Worm (Caenorhabditis elegans) whole organism, L4 larva: ENCODE results near the gene spp-1.

Experiments
- Y75B8A.6 ChIP-seq: fragments of 200-800 bp; sonication (Bioruptor generic); IDR thresholded peaks from 2 replicates; pipeline ENCODE4 v1.3.6; 2022; ENCODE audit warnings: missing genetic modification reagents, missing genetic modification characterization, missing compliant biosample characterization
- ceh-28 ChIP-seq: fragments of 150-350 bp; optimal IDR thresholded peaks from 2 replicates; lab custom pipeline; 2014; ENCODE audit warnings: missing biosample characterization, missing genetic modification reagents, missing genetic modification characterization
- dpl-1 ChIP-seq: fragments of 150-350 bp; optimal IDR thresholded peaks from 2 replicates; lab custom pipeline; 2014; ENCODE audit warnings: missing biosample characterization, missing genetic modification reagents, missing genetic modification characterization
- egl-27 ChIP-seq: sonication (generic microtip); optimal IDR thresholded peaks from 3 replicates; lab custom pipeline; 2017; ENCODE audit warnings: missing biosample characterization, missing genetic modification reagents, missing genetic modification characterization
- lin-15B ChIP-seq: fragments of 150-350 bp; sonication (generic microtip); optimal IDR thresholded peaks from 3 replicates; lab custom pipeline; 2014; ENCODE audit warnings: missing biosample characterization, missing genetic modification characterization
- pha-4 ChIP-seq, 2 experiments: fragments of 150-350 bp in 1 of 2; fragments of 200-800 bp in 1 of 2; sonication (Bioruptor generic) in 1 of 2; IDR thresholded peaks in 1 of 2; optimal IDR thresholded peaks in 1 of 2; 2 replicates each; pipeline versions ENCODE4 v1.3.6 to Lab custom; 2014 to 2022; ENCODE audit warnings: missing genetic modification characterization in 2 of 2, missing genetic modification reagents in 2 of 2, missing biosample characterization in 1 of 2, missing compliant biosample characterization in 1 of 2
- ztf-11 ChIP-seq: fragments of 150-350 bp; optimal IDR thresholded peaks from 2 replicates; lab custom pipeline; 2014; ENCODE audit warnings: missing biosample characterization, missing genetic modification characterization

- no peak for TF ChIP-seq egl-27 (tag; lab: Kevin White, UChicago)
- no peak for TF ChIP-seq lin-15B (tag; lab: Kevin White, UChicago)
- no peak for TF ChIP-seq Y75B8A.6
- TF ChIP-seq pha-4 (GFP tag; IDR thresholded peaks at IDR 0.05; lab: Robert Waterston, UW) = no peak
- TF ChIP-seq pha-4 (tag; optimal IDR thresholded peaks at IDR 0.05; lab: Kevin White, UChicago) = no peak
- no peak for TF ChIP-seq dpl-1 (GFP tag; lab: Kevin White, UChicago)
- no peak for TF ChIP-seq ztf-11 (tag; lab: Kevin White, UChicago)
- no peak for TF ChIP-seq ceh-28 (tag; lab: Kevin White, UChicago)
Observed at ce11 chrIII:10404918-10405317, 49.5 kb upstream of the spp-1 start, which contains the start of the genes M03C11.3 and chl-1.
